Fruit fly (Drosophila melanogaster): Measurements from ENCODE around the gene rudhira.

The rudhira gene

dm6 chrX:11788187-11788870 lies 28.4 kb upstream of the rudhira start (continued):
- TF ChIP-seq CoRest (tag; optimal IDR thresholded peaks at IDR 0.05) (peak; percentile 74), CG4424 (GFP tag; optimal IDR thresholded peaks at IDR 0.05) (peak; percentile 57), zf30C (GFP tag; optimal IDR thresholded peaks at IDR 0.05) (peak; percentile 42), CG4404 (GFP tag; IDR thresholded peaks at IDR 0.05) (peak; percentile 48; the same call in 1 of the 2 replicates), sob (GFP tag; IDR thresholded peaks at IDR 0.05) (peak; percentile 75), wor (GFP tag; IDR thresholded peaks at IDR 0.05) (peak; percentile 46; the same call in 1 of the 2 replicates), CG11093 (GFP tag; IDR thresholded peaks at IDR 0.05) (no peak), az2 (GFP tag; optimal IDR thresholded peaks at IDR 0.05) (peak; percentile 69), CG3838 (GFP tag; optimal IDR thresholded peaks at IDR 0.05) (peak; percentile 31), CHES-1-like (GFP tag; optimal IDR thresholded peaks at IDR 0.05) (peak; percentile 24), insv (GFP tag; optimal IDR thresholded peaks at IDR 0.05) (no peak), CG12391 (tag; optimal IDR thresholded peaks at IDR 0.05) (peak; percentile 79), CG12155 (GFP tag; optimal IDR thresholded peaks at IDR 0.05) (peak; percentile 61), CG10654 (GFP tag; optimal IDR thresholded peaks at IDR 0.05) (peak; percentile 36), jumu (GFP tag; optimal IDR thresholded peaks at IDR 0.05) (peak; percentile 65), CG12236 (GFP tag; optimal IDR thresholded peaks at IDR 0.05) (no peak), sna (GFP tag; IDR thresholded peaks at IDR 0.05; ENCODE audit: partially characterized antibody) (no peak), Pdp1 (GFP tag; optimal IDR thresholded peaks at IDR 0.05) (peak; percentile 59 to 62), psq (GFP tag; optimal IDR thresholded peaks at IDR 0.05) (no peak), sug (tag; optimal IDR thresholded peaks at IDR 0.05) (no peak), al (GFP tag; IDR thresholded peaks at IDR 0.05) (0 out of 2 replicates have a peak, but pooled peaks have one; percentile 28), hth (optimal IDR thresholded peaks at IDR 0.05) (no peak), CG9797 (GFP tag; optimal IDR thresholded peaks at IDR 0.05) (no peak), HLH3B (GFP tag; IDR thresholded peaks at IDR 0.05) (peak; percentile 72), fd96Cb (tag; optimal IDR thresholded peaks at IDR 0.05) (peak; percentile 64), CG11696 (GFP tag; IDR thresholded peaks at IDR 0.05) (0 out of 2 replicates have a peak, but pooled peaks have one; percentile 26), lmd (GFP tag; IDR thresholded peaks at IDR 0.05) (peak; percentile 74), croc (GFP tag; conservative IDR thresholded peaks at IDR 0.05) (no peak), CG5180 (GFP tag; optimal IDR thresholded peaks at IDR 0.05) (peak; percentile 56), CG18011 (GFP tag; optimal IDR thresholded peaks at IDR 0.05) (peak; percentile 17), salm (tag; optimal IDR thresholded peaks at IDR 0.05) (peak; percentile 67), Gsc (GFP tag; IDR thresholded peaks at IDR 0.05) (no peak), CG6683 (GFP tag; optimal IDR thresholded peaks at IDR 0.05) (peak; percentile 16), mam (GFP tag; optimal IDR thresholded peaks at IDR 0.05) (peak; percentile 57), Poxn (GFP tag; IDR thresholded peaks at IDR 0.05) (no peak), btn (GFP tag; optimal IDR thresholded peaks at IDR 0.05) (peak; percentile 40), sd (tag; optimal IDR thresholded peaks at IDR 0.05) (peak; percentile 21), D (optimal IDR thresholded peaks at IDR 0.05) (no peak), D (GFP tag; optimal IDR thresholded peaks at IDR 0.05) (peak; percentile 47), Rfx (GFP tag; IDR thresholded peaks at IDR 0.05) (peak; percentile 71), lilli (GFP tag; optimal IDR thresholded peaks at IDR 0.05) (peak; percentile 66), ato (GFP tag; IDR thresholded peaks at IDR 0.05; ENCODE audit: partially characterized antibody) (no peak), CG7556 (GFP tag; optimal IDR thresholded peaks at IDR 0.05) (peak; percentile 68), pb (GFP tag; optimal IDR thresholded peaks at IDR 0.05) (no peak), Atf3 (GFP tag; optimal IDR thresholded peaks at IDR 0.05) (peak; percentile 30), slp2 (GFP tag; optimal IDR thresholded peaks at IDR 0.05) (peak; percentile 44), Ets97D (GFP tag; optimal IDR thresholded peaks at IDR 0.05) (peak; percentile 32), usp (GFP tag; optimal IDR thresholded peaks at IDR 0.05) (no peak), CG12219 (GFP tag; optimal IDR thresholded peaks at IDR 0.05) (peak; percentile 67), dm (GFP tag; optimal IDR thresholded peaks at IDR 0.05) (no peak), stwl (tag; optimal IDR thresholded peaks at IDR 0.05) (no peak)

Measured in whole organism, embryonic.